Worm (Caenorhabditis elegans): Measurements from ENCODE around the gene sfxn-2.

sfxn-2 gene

ce11 chrX:7921130-7921529, 37.0 kb downstream of the sfxn-2 start:
- TF ChIP-seq fkh-3 (tag; optimal IDR thresholded peaks at IDR 0.05): no peak
- TF ChIP-seq Y95B8A.8 (GFP tag; IDR thresholded peaks at IDR 0.05): no peak
- TF ChIP-seq C17E4.6 (GFP tag; IDR thresholded peaks at IDR 0.05): no peak
- TF ChIP-seq T07F8.4 (tag; optimal IDR thresholded peaks at IDR 0.05): no peak
- no peak for TF ChIP-seq akir-1 (GFP tag; optimal IDR thresholded peaks at IDR 0.05)
- TF ChIP-seq aptf-3 (GFP tag; IDR thresholded peaks at IDR 0.05): no peak
- TF ChIP-seq hmg-20 (GFP tag; IDR thresholded peaks at IDR 0.05): no peak

- TF ChIP-seq lin-35 (GFP tag; optimal IDR thresholded peaks at IDR 0.05): no peak
- TF ChIP-seq nhr-90 (tag; optimal IDR thresholded peaks at IDR 0.05): no peak
Measured at ce11 chrX:7916076-7916475, 42.0 kb downstream of the sfxn-2 start.

ce11 chrX:7915616-7916015, 42.5 kb downstream of the sfxn-2 start:
- no peak for TF ChIP-seq bed-1 (GFP tag; IDR thresholded peaks at IDR 0.05)
- TF ChIP-seq F57C9.4 (tag; optimal IDR thresholded peaks at IDR 0.05): no peak
- TF ChIP-seq sdz-38 (tag; optimal IDR thresholded peaks at IDR 0.05): no peak
- no peak for TF ChIP-seq B0019.2 (GFP tag; conservative IDR thresholded peaks at IDR 0.05)
- no peak for TF ChIP-seq tlf-1 (GFP tag; optimal IDR thresholded peaks at IDR 0.05)
- TF ChIP-seq hlh-12 (tag; optimal IDR thresholded peaks at IDR 0.05): no peak
- no peak for TF ChIP-seq pha-4 (tag; optimal IDR thresholded peaks at IDR 0.05)
- no peak for TF ChIP-seq hsf-1 (GFP tag; IDR thresholded peaks at IDR 0.05)
- TF ChIP-seq F33H1.4 (GFP tag; IDR thresholded peaks at IDR 0.05): no peak
- TF ChIP-seq him-1 (tag; optimal IDR thresholded peaks at IDR 0.05): no peak
- no peak for TF ChIP-seq unc-130 (GFP tag; optimal IDR thresholded peaks at IDR 0.05)
- TF ChIP-seq akir-1 (GFP tag; optimal IDR thresholded peaks at IDR 0.05): no peak

- no peak for TF ChIP-seq atf-7 (tag; optimal IDR thresholded peaks at IDR 0.05)
- TF ChIP-seq F23B12.7 (tag; optimal IDR thresholded peaks at IDR 0.05; ENCODE audit: insufficient read depth): no peak
- no peak for TF ChIP-seq rec-8 (tag; optimal IDR thresholded peaks at IDR 0.05)
Measured at ce11 chrX:7913830-7914229, 44.3 kb downstream of the sfxn-2 start, which contains the start of gene C39D10.7. Gene C39D10.7, minus strand, starts transcription at chrX:7913930.

ce11 chrX:7906430-7907014, 51.6 kb downstream of the sfxn-2 start, which contains the start of gene C39D10.1:
Gene C39D10.1, plus strand, starts transcription at chrX:7906964.
- TF ChIP-seq zim-3 (tag; optimal IDR thresholded peaks at IDR 0.05) (no peak), snpc-4 (GFP tag; optimal IDR thresholded peaks at IDR 0.05) (peak; percentile 75), snpc-4 (tag; optimal IDR thresholded peaks at IDR 0.05) (peak in 1 of 4 experiments; percentile 67), hlh-12 (tag; optimal IDR thresholded peaks at IDR 0.05) (no peak), C06A6.2 (GFP tag; conservative IDR thresholded peaks at IDR 0.05) (no peak), F55B11.4 (tag; optimal IDR thresholded peaks at IDR 0.05; ENCODE audit: borderline replicate concordance, insufficient read depth) (no peak), Y53G8AR.9 (GFP tag; conservative IDR thresholded peaks at IDR 0.05) (no peak), madf-6 (GFP tag; IDR thresholded peaks at IDR 0.05) (0 out of 2 replicates have a peak, but pooled peaks have one; percentile 26), lin-54 (GFP tag; optimal IDR thresholded peaks at IDR 0.05) (no peak), K12H6.12 (tag; optimal IDR thresholded peaks at IDR 0.05) (no peak), lin-26 (GFP tag; IDR thresholded peaks at IDR 0.05) (peak; percentile 86), nfya-2 (GFP tag; IDR thresholded peaks at IDR 0.05) (no peak), tlf-1 (GFP tag; optimal IDR thresholded peaks at IDR 0.05) (no peak), xnd-1 (tag; optimal IDR thresholded peaks at IDR 0.05) (no peak), ztf-18 (tag; optimal IDR thresholded peaks at IDR 0.05) (peak; percentile 34), bed-2 (GFP tag; IDR thresholded peaks at IDR 0.05) (no peak), him-1 (tag; optimal IDR thresholded peaks at IDR 0.05) (peak; percentile 76), dox-1 (GFP tag; IDR thresholded peaks at IDR 0.05) (peak; percentile 28; the same call in 1 of the 2 replicates), T07F8.4 (tag; optimal IDR thresholded peaks at IDR 0.05) (no peak), Y67H2A.10 (GFP tag; conservative IDR thresholded peaks at IDR 0.05) (no peak), ceh-100 (GFP tag; IDR thresholded peaks at IDR 0.05) (no peak), repo-1 (tag; optimal IDR thresholded peaks at IDR 0.05) (no peak), ama-1 (optimal IDR thresholded peaks at IDR 0.05) (no peak), ama-1 (GFP tag; optimal IDR thresholded peaks at IDR 0.05) (peak in 1 of 2 experiments; percentile 87)
